Worm (Caenorhabditis elegans) whole organism, late embryonic: ENCODE results near the gene C27H5.6.

Experiments
- F13H6.1 ChIP-seq: sonication (generic microtip); optimal IDR thresholded peaks from 2 replicates; lab custom pipeline; 2016; ENCODE audit warnings: missing genetic modification characterization, missing compliant biosample characterization
- K09A11.1 ChIP-seq: sonication (generic microtip); optimal IDR thresholded peaks from 2 replicates; lab custom pipeline; 2017; ENCODE audit warnings: antibody characterized with exemption, mild to moderate bottlenecking, missing genetic modification characterization, missing compliant biosample characterization; ENCODE audit not compliant: insufficient read depth
- ceh-2 ChIP-seq: sonication (generic microtip); optimal IDR thresholded peaks from 2 replicates; lab custom pipeline; 2016; ENCODE audit warnings: missing genotype, missing genetic modification characterization, missing compliant biosample characterization
- dmd-4 ChIP-seq: sonication (generic microtip); optimal IDR thresholded peaks from 2 replicates; lab custom pipeline; 2016; ENCODE audit warnings: borderline replicate concordance, missing genetic modification characterization, missing compliant biosample characterization
- elt-2 ChIP-seq: sonication (generic microtip); optimal IDR thresholded peaks from 2 replicates; lab custom pipeline; 2016; ENCODE audit warnings: missing genetic modification reagents, missing genetic modification characterization, missing compliant biosample characterization
- nhr-11 ChIP-seq: fragments of 150-350 bp; optimal IDR thresholded peaks from 2 replicates; lab custom pipeline; 2014; ENCODE audit warnings: missing biosample characterization, missing genetic modification characterization
- unc-42 ChIP-seq: sonication (generic microtip); optimal IDR thresholded peaks from 2 replicates; lab custom pipeline; 2016; ENCODE audit warnings: missing genotype, missing genetic modification characterization, missing compliant biosample characterization

DNA sequence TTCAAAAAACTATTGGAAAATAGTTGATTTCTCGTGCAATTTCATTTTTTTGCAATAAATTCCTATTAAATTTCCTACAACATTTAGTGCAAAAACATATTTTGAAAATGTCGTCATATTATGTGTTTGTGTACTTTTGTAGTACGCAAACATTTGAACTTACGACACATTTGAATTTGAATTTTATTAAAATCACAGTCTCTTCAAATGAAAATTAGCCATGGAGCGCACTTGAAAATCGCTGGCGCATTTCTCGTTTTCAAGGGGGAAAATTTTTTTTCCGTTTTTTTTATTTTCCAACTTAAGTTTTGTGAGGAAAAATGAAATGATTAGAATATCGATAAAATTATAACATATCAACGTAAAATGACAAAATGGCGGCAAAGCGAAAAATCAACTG lies 39.5 kb downstream of the C27H5.6 start:
- no peak for TF ChIP-seq elt-2 (tag; lab: Kevin White, UChicago)
- no peak for TF ChIP-seq unc-42 (tag; lab: Kevin White, UChicago)
- TF ChIP-seq K09A11.1 = no peak
- TF ChIP-seq F13H6.1 = no peak
- no peak for TF ChIP-seq dmd-4 (tag; lab: Kevin White, UChicago)
- no peak for TF ChIP-seq ceh-2
- no peak for TF ChIP-seq nhr-11 (tag; lab: Kevin White, UChicago)
